Worm (Caenorhabditis elegans) whole organism, L3 larva: ENCODE results near the gene mrpl-35.

Source experiments
- R02D3.7 ChIP-seq: fragments of 150-350 bp; optimal IDR thresholded peaks from 2 replicates; lab custom pipeline; 2014; ENCODE audit warnings: missing biosample characterization, missing genetic modification characterization
- ZK546.5 ChIP-seq: sonication (generic microtip); optimal IDR thresholded peaks from 2 replicates; lab custom pipeline; 2017; ENCODE audit warnings: missing biosample characterization, missing genetic modification characterization
- aly-2 ChIP-seq: fragments of 150-350 bp; optimal IDR thresholded peaks from 2 replicates; lab custom pipeline; 2014; ENCODE audit warnings: missing biosample characterization, missing genetic modification characterization
- ama-1 ChIP-seq: fragments of 150-350 bp; optimal IDR thresholded peaks from 2 replicates; lab custom pipeline; 2018
- ceh-28 ChIP-seq: fragments of 150-350 bp; optimal IDR thresholded peaks from 2 replicates; lab custom pipeline; 2014; ENCODE audit warnings: missing biosample characterization, missing genetic modification reagents, missing genetic modification characterization
- ceh-9 ChIP-seq: sonication (generic microtip); optimal IDR thresholded peaks from 2 replicates; lab custom pipeline; 2018; ENCODE audit warnings: missing biosample characterization, missing genetic modification characterization
- daf-12 ChIP-seq: fragments of 150-350 bp; optimal IDR thresholded peaks from 2 replicates; lab custom pipeline; 2014; ENCODE audit warnings: missing biosample characterization, missing genetic modification reagents, missing genetic modification characterization
- egl-27 ChIP-seq: sonication (generic microtip); optimal IDR thresholded peaks from 4 replicates; lab custom pipeline; 2017; ENCODE audit warnings: missing biosample characterization, missing genetic modification reagents, missing genetic modification characterization
- egl-5 ChIP-seq: fragments of 150-350 bp; optimal IDR thresholded peaks from 2 replicates; lab custom pipeline; 2017; ENCODE audit warnings: missing biosample characterization, missing genetic modification reagents, missing genetic modification characterization, inconsistent platforms
- elt-1 ChIP-seq: fragments of 150-350 bp; optimal IDR thresholded peaks from 2 replicates; lab custom pipeline; 2014; ENCODE audit warnings: missing biosample characterization, missing genetic modification characterization
- elt-2 ChIP-seq: sonication (generic microtip); optimal IDR thresholded peaks from 2 replicates; lab custom pipeline; 2016; ENCODE audit warnings: missing genetic modification reagents, mild to moderate bottlenecking, missing genetic modification characterization, missing compliant biosample characterization
- eor-1 ChIP-seq, 2 experiments: fragments of 150-350 bp; optimal IDR thresholded peaks; 2 replicates each; lab custom pipeline; 2014 to 2018; ENCODE audit warnings: missing biosample characterization in 2 of 2, missing genetic modification characterization in 2 of 2
- fkh-10 ChIP-seq: sonication (generic microtip); optimal IDR thresholded peaks from 2 replicates; lab custom pipeline; 2017; ENCODE audit warnings: missing biosample characterization, missing genetic modification reagents, missing genetic modification characterization
- fos-1 ChIP-seq: fragments of 150-350 bp; optimal IDR thresholded peaks from 2 replicates; lab custom pipeline; 2014; ENCODE audit warnings: missing biosample characterization, missing genetic modification characterization
- hmg-11 ChIP-seq: sonication (generic microtip); optimal IDR thresholded peaks from 2 replicates; lab custom pipeline; 2016; ENCODE audit warnings: missing genetic modification characterization, missing compliant biosample characterization
- jun-1 ChIP-seq: fragments of 150-350 bp; optimal IDR thresholded peaks from 2 replicates; lab custom pipeline; 2014; ENCODE audit warnings: missing biosample characterization, missing genetic modification reagents, missing genetic modification characterization
- lin-15B ChIP-seq: fragments of 150-350 bp; optimal IDR thresholded peaks from 2 replicates; lab custom pipeline; 2014; ENCODE audit warnings: missing biosample characterization, missing genetic modification characterization
- lsy-12 ChIP-seq: sonication (generic microtip); optimal IDR thresholded peaks from 2 replicates; lab custom pipeline; 2016; ENCODE audit warnings: mild to moderate bottlenecking, missing genetic modification characterization, missing compliant biosample characterization
- mdl-1 ChIP-seq: fragments of 150-350 bp; optimal IDR thresholded peaks from 2 replicates; lab custom pipeline; 2014; ENCODE audit warnings: missing biosample characterization, missing genetic modification characterization
- mml-1 ChIP-seq: fragments of 150-350 bp; sonication (generic microtip); optimal IDR thresholded peaks from 3 replicates; lab custom pipeline; 2014; ENCODE audit warnings: missing biosample characterization, missing genetic modification characterization
- nfya-1 ChIP-seq: sonication (generic microtip); optimal IDR thresholded peaks from 2 replicates; lab custom pipeline; 2017; ENCODE audit warnings: missing genetic modification characterization, mild to moderate bottlenecking, missing compliant biosample characterization, antibody characterized with exemption, moderate library complexity; ENCODE audit not compliant: insufficient read depth
- nhr-11 ChIP-seq: fragments of 150-350 bp; optimal IDR thresholded peaks from 2 replicates; lab custom pipeline; 2014; ENCODE audit warnings: missing biosample characterization, missing genetic modification characterization
- nhr-12 ChIP-seq: fragments of 150-350 bp; optimal IDR thresholded peaks from 2 replicates; lab custom pipeline; 2014; ENCODE audit warnings: missing biosample characterization, missing genetic modification characterization
- nhr-23 ChIP-seq: fragments of 150-350 bp; optimal IDR thresholded peaks from 2 replicates; lab custom pipeline; 2014; ENCODE audit warnings: missing biosample characterization, missing genetic modification reagents, missing genetic modification characterization
- nhr-25 ChIP-seq: sonication (generic microtip); optimal IDR thresholded peaks from 2 replicates; lab custom pipeline; 2017; ENCODE audit warnings: missing biosample characterization, missing genetic modification characterization
- nhr-28 ChIP-seq: fragments of 150-350 bp; optimal IDR thresholded peaks from 2 replicates; lab custom pipeline; 2014; ENCODE audit warnings: missing biosample characterization, missing genetic modification characterization
- nhr-43 ChIP-seq: sonication (generic microtip); optimal IDR thresholded peaks from 2 replicates; lab custom pipeline; 2016; ENCODE audit warnings: mild to moderate bottlenecking, missing genetic modification characterization, missing compliant biosample characterization; ENCODE audit not compliant: poor library complexity, severe bottlenecking
- nhr-67 ChIP-seq: fragments of 150-350 bp; optimal IDR thresholded peaks from 2 replicates; lab custom pipeline; 2014; ENCODE audit warnings: missing biosample characterization, missing genetic modification characterization
- nhr-76 ChIP-seq: fragments of 150-350 bp; sonication (generic microtip); optimal IDR thresholded peaks from 5 replicates; lab custom pipeline; 2014; ENCODE audit warnings: missing biosample characterization, missing genetic modification characterization
- nhr-77 ChIP-seq: fragments of 150-350 bp; optimal IDR thresholded peaks from 2 replicates; lab custom pipeline; 2014; ENCODE audit warnings: missing biosample characterization, missing genetic modification characterization
- pha-4 ChIP-seq: fragments of 150-350 bp; optimal IDR thresholded peaks from 2 replicates; lab custom pipeline; 2014; ENCODE audit warnings: missing biosample characterization, missing genetic modification reagents, missing genetic modification characterization
- pqm-1 ChIP-seq: fragments of 150-350 bp; optimal IDR thresholded peaks from 2 replicates; lab custom pipeline; 2017; ENCODE audit warnings: missing biosample characterization, missing genetic modification characterization, inconsistent platforms
- snpc-4 ChIP-seq: fragments of 150-350 bp; optimal IDR thresholded peaks from 2 replicates; lab custom pipeline; 2014; ENCODE audit warnings: missing biosample characterization, missing genetic modification characterization
- tbx-2 ChIP-seq: sonication (generic microtip); optimal IDR thresholded peaks from 2 replicates; lab custom pipeline; 2016; ENCODE audit warnings: mild to moderate bottlenecking, missing genetic modification characterization, missing compliant biosample characterization
- zag-1 ChIP-seq: fragments of 150-350 bp; optimal IDR thresholded peaks from 2 replicates; lab custom pipeline; 2014; ENCODE audit warnings: missing biosample characterization, missing genetic modification characterization
- ztf-11 ChIP-seq: fragments of 150-350 bp; optimal IDR thresholded peaks from 2 replicates; lab custom pipeline; 2014; ENCODE audit warnings: missing biosample characterization, missing genetic modification characterization
- ztf-4 ChIP-seq: fragments of 150-350 bp; optimal IDR thresholded peaks from 2 replicates; lab custom pipeline; 2014; ENCODE audit warnings: missing biosample characterization, missing genetic modification characterization

Gene mrpl-35

DNA sequence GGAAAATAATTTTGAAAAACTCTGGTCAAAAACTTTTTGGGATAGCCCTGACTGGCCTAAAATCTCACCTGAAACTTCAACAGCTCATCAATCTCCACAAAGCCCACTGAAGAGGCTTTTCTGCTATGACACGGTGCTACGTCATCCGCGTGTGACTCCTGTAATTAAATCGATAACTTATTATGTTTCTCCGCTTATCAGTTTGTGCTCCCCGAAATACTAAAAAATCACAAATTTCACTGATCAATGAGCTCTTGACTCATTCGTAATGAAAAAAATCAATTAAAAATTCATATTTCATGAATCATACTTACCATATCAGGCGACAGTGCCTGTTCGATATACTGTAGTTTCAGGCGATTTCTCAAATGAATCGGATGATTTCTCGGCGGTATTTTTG, 35.0 kb upstream of the mrpl-35 start:
- TF ChIP-seq elt-2 (tag; lab: Kevin White, UChicago) (peak; percentile 38), pqm-1 (tag; lab: Kevin White, UChicago) (peak; percentile 68), egl-5 (tag; lab: Kevin White, UChicago) (no peak)

DNA sequence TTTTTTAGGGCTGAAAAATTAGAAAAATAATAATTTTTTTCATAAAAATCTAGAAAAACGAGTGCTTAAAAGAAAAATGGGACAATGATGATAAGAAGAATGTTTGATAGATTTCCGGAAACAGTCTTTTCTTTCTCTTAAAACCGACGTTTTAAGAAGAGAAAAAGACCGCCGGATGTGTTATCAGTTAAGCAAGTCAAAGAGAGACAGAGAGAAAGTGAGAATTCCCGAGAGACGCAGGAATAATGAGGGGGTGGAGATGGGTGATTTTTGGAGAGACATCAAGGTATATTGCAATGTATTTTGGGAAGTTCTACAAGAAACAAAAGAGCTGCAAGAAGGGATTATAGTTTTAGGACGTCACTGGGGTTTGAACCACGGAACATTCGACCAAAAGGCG, 34.5 kb upstream of the mrpl-35 start, which contains the start of gene C34C12.9:
TSS of gene C34C12.9 (minus strand) at position 16 of the 400 bp plus-strand sequence.
- TF ChIP-seq nhr-28 (tag; lab: Kevin White, UChicago), result no peak
- TF ChIP-seq mdl-1, result no peak
- TF ChIP-seq elt-2 (tag; lab: Kevin White, UChicago), result peak; percentile 48
- no peak for TF ChIP-seq nhr-12 (tag; lab: Kevin White, UChicago)

DNA sequence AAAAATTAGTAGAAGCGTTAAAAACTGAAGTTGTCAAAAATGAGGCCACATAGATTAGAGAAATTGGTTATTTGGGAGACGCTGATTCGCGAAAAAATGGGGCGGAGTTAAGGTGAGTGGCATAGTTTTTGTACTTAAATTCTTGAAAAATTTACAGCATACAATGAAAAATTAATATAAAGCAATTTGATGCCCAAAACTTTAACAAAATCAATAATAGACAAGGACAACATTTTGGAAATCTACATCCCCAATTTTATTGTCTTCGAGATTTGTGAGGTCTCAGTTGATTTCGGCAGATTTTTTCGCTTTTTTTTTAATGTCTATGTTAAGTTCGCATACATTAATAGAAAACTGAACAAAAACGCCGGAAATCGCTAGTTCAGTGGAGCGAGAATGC, 33.8 kb upstream of the mrpl-35 start:
- no peak for TF ChIP-seq ama-1
- no peak for TF ChIP-seq mml-1 (tag; lab: Kevin White, UChicago)
- TF ChIP-seq nfya-1 (tag; lab: Kevin White, UChicago), result peak; percentile 44

- TF ChIP-seq snpc-4 (tag; lab: Kevin White, UChicago), result no peak
- no peak for TF ChIP-seq daf-12 (tag; lab: Kevin White, UChicago)
- no peak for TF ChIP-seq aly-2
- no peak for TF ChIP-seq fos-1 (tag; lab: Kevin White, UChicago)
- no peak for TF ChIP-seq lsy-12 (tag; lab: Kevin White, UChicago)
- no peak for TF ChIP-seq tbx-2 (tag; lab: Kevin White, UChicago)
- TF ChIP-seq nhr-77 (tag; lab: Kevin White, UChicago), result no peak
- no peak for TF ChIP-seq fkh-10
Observed at ce11 chrIII:3477375-3477774, 32.7 kb upstream of the mrpl-35 start.

- TF ChIP-seq nfya-1 (tag; lab: Kevin White, UChicago), result peak; percentile 80
- peak; percentile 86 for TF ChIP-seq elt-1 (tag; lab: Kevin White, UChicago)
- TF ChIP-seq ceh-9, result no peak
- TF ChIP-seq elt-2 (tag; lab: Kevin White, UChicago), result no peak
- no peak for TF ChIP-seq pqm-1 (tag; lab: Kevin White, UChicago)
Observed at ce11 chrIII:3478795-3479398, 31.1 kb upstream of the mrpl-35 start.

DNA sequence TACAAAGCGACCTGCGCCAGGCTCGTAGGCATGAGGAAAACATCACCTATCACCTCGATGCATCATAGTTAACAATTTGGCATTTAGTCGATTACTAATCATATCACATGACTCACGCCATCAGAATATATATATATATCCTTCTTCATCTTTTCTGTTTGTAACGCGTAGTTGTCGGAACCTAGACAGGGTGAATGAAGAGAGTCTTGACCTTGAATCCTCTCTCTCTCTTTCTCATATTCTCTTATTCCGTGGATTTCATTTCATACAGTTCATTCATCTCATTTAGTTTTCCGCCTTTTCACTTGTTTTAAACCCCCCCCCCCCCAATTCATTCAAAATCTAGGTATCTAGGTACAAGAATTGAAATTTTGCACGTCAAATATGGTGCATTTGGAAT, 29.8 kb upstream of the mrpl-35 start:
- TF ChIP-seq nhr-23 (tag; lab: Kevin White, UChicago), result peak; percentile 34
- TF ChIP-seq R02D3.7, result no peak
- no peak for TF ChIP-seq tbx-2 (tag; lab: Kevin White, UChicago)
- no peak for TF ChIP-seq fkh-10
- TF ChIP-seq ZK546.5 (tag; lab: Kevin White, UChicago), result no peak
- TF ChIP-seq pha-4 (tag; lab: Kevin White, UChicago), result no peak
- TF ChIP-seq lin-15B, result no peak
- TF ChIP-seq nhr-25 (tag; lab: Kevin White, UChicago), result peak; percentile 71
- TF ChIP-seq nhr-43 (tag; lab: Kevin White, UChicago), result no peak
- TF ChIP-seq nhr-76, result no peak
- no peak for TF ChIP-seq zag-1 (tag; lab: Kevin White, UChicago)

- TF ChIP-seq nhr-23 (tag; lab: Kevin White, UChicago), result peak; percentile 51
- TF ChIP-seq egl-27 (tag; lab: Kevin White, UChicago), result no peak
Observed at ce11 chrIII:3480950-3481349, 29.1 kb upstream of the mrpl-35 start.

DNA sequence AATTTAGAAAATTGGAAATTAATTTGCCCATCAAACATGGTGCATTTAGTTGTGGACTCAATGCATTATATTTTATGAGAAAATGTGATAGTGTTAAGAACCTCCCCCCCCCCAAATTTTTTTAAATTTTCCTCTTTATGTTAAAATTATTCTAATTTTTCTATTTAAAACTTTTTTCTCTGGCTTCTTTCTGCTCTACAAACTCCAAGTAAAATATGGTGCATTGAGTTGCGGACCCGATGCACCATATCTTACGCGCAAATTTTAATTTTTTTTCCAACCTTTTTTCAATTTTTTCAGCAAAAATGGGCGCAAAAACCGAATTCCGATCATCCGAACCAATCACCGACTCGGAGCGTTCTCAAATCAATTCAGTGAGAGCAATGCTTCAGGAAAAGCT, 27.7 kb upstream of the mrpl-35 start, which contains the start of gene C34C12.6:
TSS of gene C34C12.6 (plus strand) at position 301 of the 400 bp plus-strand sequence.
- TF ChIP-seq ZK546.5 (tag; lab: Kevin White, UChicago) (no peak), eor-1 (tag; optimal IDR thresholded peaks at IDR 0.05; lab: Kevin White, UChicago) (no peak), ama-1 (no peak), nhr-11 (no peak), pha-4 (tag; lab: Kevin White, UChicago) (no peak), aly-2 (no peak), nfya-1 (tag; lab: Kevin White, UChicago) (no peak), egl-5 (tag; lab: Kevin White, UChicago) (no peak), nhr-67 (tag; lab: Kevin White, UChicago) (no peak), jun-1 (no peak), snpc-4 (tag; lab: Kevin White, UChicago) (no peak), daf-12 (tag; lab: Kevin White, UChicago) (no peak), ceh-28 (tag; lab: Kevin White, UChicago) (no peak), ztf-11 (tag; lab: Kevin White, UChicago) (no peak), hmg-11 (tag; lab: Kevin White, UChicago) (no peak), mml-1 (tag; lab: Kevin White, UChicago) (no peak), ztf-4 (tag; lab: Kevin White, UChicago) (no peak)
